Worm (Caenorhabditis elegans): ENCODE results near the gene ilys-5.

Gene ilys-5

ce11 chrX:6517025-6517770, 19.4 kb downstream of the ilys-5 start:
- TF ChIP-seq hnd-1 (tag; optimal IDR thresholded peaks at IDR 0.05) (no peak), B0310.2 (tag; optimal IDR thresholded peaks at IDR 0.05) (no peak), ceh-13 (GFP tag; optimal IDR thresholded peaks at IDR 0.05) (no peak), ets-7 (tag; optimal IDR thresholded peaks at IDR 0.05) (no peak), tbx-11 (GFP tag; IDR thresholded peaks at IDR 0.05) (no peak), scrt-1 (GFP tag; IDR thresholded peaks at IDR 0.05) (no peak), hmg-4 (GFP tag; optimal IDR thresholded peaks at IDR 0.05) (no peak), hmbx-1 (tag; optimal IDR thresholded peaks at IDR 0.05) (no peak), tbx-37 (GFP tag; conservative IDR thresholded peaks at IDR 0.05) (no peak), ama-1 (optimal IDR thresholded peaks at IDR 0.05) (no peak), tra-4 (tag; optimal IDR thresholded peaks at IDR 0.05) (no peak), sea-1 (GFP tag; conservative IDR thresholded peaks at IDR 0.05) (no peak)

DNA sequence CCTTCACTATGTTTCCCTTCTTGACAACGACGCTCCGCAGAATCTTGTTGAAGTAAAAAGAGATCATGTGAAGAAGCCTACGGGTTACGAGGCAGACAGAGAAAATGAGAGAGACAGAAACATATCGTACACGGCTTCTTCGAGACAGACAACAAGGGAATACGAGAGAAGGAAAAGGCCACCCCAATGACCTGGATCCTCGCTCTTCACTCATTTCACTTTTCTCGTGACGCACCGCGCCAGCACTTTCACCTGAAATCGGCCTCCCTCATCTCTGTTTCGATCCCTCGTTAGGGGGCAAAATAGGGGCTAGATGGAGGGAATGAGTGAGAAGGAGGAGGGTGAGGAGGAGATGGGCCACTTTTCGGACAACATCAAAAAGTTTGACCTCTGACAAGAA, 21.4 kb downstream of the ilys-5 start:
- TF ChIP-seq ceh-13 (GFP tag; optimal IDR thresholded peaks at IDR 0.05): no peak
- TF ChIP-seq flt-1 (GFP tag; IDR thresholded peaks at IDR 0.05): no peak
- no peak for TF ChIP-seq tra-4 (tag; optimal IDR thresholded peaks at IDR 0.05)
- TF ChIP-seq ama-1 (optimal IDR thresholded peaks at IDR 0.05): no peak
- no peak for TF ChIP-seq scrt-1 (GFP tag; IDR thresholded peaks at IDR 0.05)
- TF ChIP-seq hmg-4 (GFP tag; optimal IDR thresholded peaks at IDR 0.05): no peak
- no peak for TF ChIP-seq hnd-1 (tag; optimal IDR thresholded peaks at IDR 0.05)
- TF ChIP-seq ceh-36 (tag; optimal IDR thresholded peaks at IDR 0.05): no peak

- TF ChIP-seq hmbx-1 (tag; optimal IDR thresholded peaks at IDR 0.05): no peak
- TF ChIP-seq F13C5.2 (tag; optimal IDR thresholded peaks at IDR 0.05): no peak
- TF ChIP-seq pes-1 (GFP tag; IDR thresholded peaks at IDR 0.05): no peak
- no peak for TF ChIP-seq sea-1 (GFP tag; conservative IDR thresholded peaks at IDR 0.05)
- no peak for TF ChIP-seq tra-4 (tag; optimal IDR thresholded peaks at IDR 0.05)
- TF ChIP-seq ceh-13 (GFP tag; optimal IDR thresholded peaks at IDR 0.05): no peak
- no peak for TF ChIP-seq ceh-36 (tag; optimal IDR thresholded peaks at IDR 0.05)
Measured at ce11 chrX:6514466-6514865, 22.2 kb downstream of the ilys-5 start.

ce11 chrX:6511985-6512384, 24.7 kb downstream of the ilys-5 start, which contains the start of gene ttr-35:
TSS of gene ttr-35 (plus strand) at chrX:6512285.
- no peak for TF ChIP-seq ceh-36 (tag; optimal IDR thresholded peaks at IDR 0.05)
- no peak for TF ChIP-seq ama-1 (optimal IDR thresholded peaks at IDR 0.05)
- TF ChIP-seq F13C5.2 (tag; optimal IDR thresholded peaks at IDR 0.05): no peak
- no peak for TF ChIP-seq tbx-11 (GFP tag; IDR thresholded peaks at IDR 0.05)
- TF ChIP-seq ets-7 (tag; optimal IDR thresholded peaks at IDR 0.05): no peak
- no peak for TF ChIP-seq tra-4 (tag; optimal IDR thresholded peaks at IDR 0.05)
- no peak for TF ChIP-seq hnd-1 (tag; optimal IDR thresholded peaks at IDR 0.05)
- TF ChIP-seq hmg-4 (GFP tag; optimal IDR thresholded peaks at IDR 0.05): no peak
- no peak for TF ChIP-seq sea-1 (GFP tag; conservative IDR thresholded peaks at IDR 0.05)
- no peak for TF ChIP-seq tbx-37 (GFP tag; conservative IDR thresholded peaks at IDR 0.05)
- TF ChIP-seq scrt-1 (GFP tag; IDR thresholded peaks at IDR 0.05): no peak
- TF ChIP-seq pes-1 (GFP tag; IDR thresholded peaks at IDR 0.05): no peak
- no peak for TF ChIP-seq hmbx-1 (tag; optimal IDR thresholded peaks at IDR 0.05)
- no peak for TF ChIP-seq aly-1 (tag; optimal IDR thresholded peaks at IDR 0.05)
- no peak for TF ChIP-seq flt-1 (GFP tag; IDR thresholded peaks at IDR 0.05)
- TF ChIP-seq ceh-13 (GFP tag; optimal IDR thresholded peaks at IDR 0.05): no peak

DNA sequence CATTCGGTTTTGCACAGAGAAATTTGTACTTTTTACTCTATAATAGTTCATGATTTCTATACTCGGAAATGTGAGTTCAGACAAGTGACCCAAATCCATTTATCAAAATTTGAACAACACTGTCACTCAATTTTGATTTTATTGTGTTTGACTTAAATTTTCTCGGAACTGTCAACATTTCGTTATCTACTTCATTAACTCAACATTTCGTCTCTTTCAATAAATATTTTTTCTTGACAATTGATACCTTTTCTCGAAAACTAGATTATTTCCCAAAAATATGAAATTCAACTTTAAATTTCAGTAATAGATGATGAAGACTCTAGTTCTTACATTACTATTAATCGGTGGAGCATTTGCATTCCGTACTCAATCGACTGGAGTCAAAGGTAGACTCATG, 26.0 kb downstream of the ilys-5 start, which contains the start of gene ttr-36:
Gene ttr-36 (plus strand): TSS at position 301 of the 400 bp plus-strand sequence.
- no peak for TF ChIP-seq ets-7 (tag; optimal IDR thresholded peaks at IDR 0.05)
- TF ChIP-seq pes-1 (GFP tag; IDR thresholded peaks at IDR 0.05): no peak
- TF ChIP-seq tbx-37 (GFP tag; conservative IDR thresholded peaks at IDR 0.05): no peak
- TF ChIP-seq tbx-11 (GFP tag; IDR thresholded peaks at IDR 0.05): no peak
- no peak for TF ChIP-seq ceh-36 (tag; optimal IDR thresholded peaks at IDR 0.05)
- no peak for TF ChIP-seq F13C5.2 (tag; optimal IDR thresholded peaks at IDR 0.05)
- TF ChIP-seq scrt-1 (GFP tag; IDR thresholded peaks at IDR 0.05): no peak
- TF ChIP-seq aly-1 (tag; optimal IDR thresholded peaks at IDR 0.05): no peak
- TF ChIP-seq ceh-13 (GFP tag; optimal IDR thresholded peaks at IDR 0.05): no peak
- TF ChIP-seq hmg-4 (GFP tag; optimal IDR thresholded peaks at IDR 0.05): no peak
- no peak for TF ChIP-seq hmbx-1 (tag; optimal IDR thresholded peaks at IDR 0.05)
- TF ChIP-seq B0310.2 (tag; optimal IDR thresholded peaks at IDR 0.05): no peak
- TF ChIP-seq ama-1 (optimal IDR thresholded peaks at IDR 0.05): no peak
- TF ChIP-seq tra-4 (tag; optimal IDR thresholded peaks at IDR 0.05): no peak
- no peak for TF ChIP-seq flt-1 (GFP tag; IDR thresholded peaks at IDR 0.05)

DNA sequence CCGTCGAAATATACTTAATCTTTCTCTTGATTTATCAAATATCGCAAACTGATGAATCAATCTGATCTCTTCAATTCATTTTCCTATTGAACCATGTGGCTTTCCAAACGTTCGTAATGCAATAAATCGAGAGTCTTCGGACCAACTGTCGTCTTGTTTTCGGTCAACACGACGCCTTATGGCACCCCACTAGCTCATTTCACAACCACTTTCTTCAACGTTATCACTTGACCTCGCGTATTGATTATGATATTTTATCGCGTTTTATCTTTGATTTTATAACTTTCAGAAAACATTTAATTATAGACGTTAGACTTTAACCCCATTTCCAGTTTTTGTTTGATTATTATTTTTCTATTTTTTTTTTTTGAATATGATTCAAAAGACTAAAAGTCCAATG, 26.8 kb downstream of the ilys-5 start:
- TF ChIP-seq tbx-11 (GFP tag; IDR thresholded peaks at IDR 0.05) (no peak), ceh-13 (GFP tag; optimal IDR thresholded peaks at IDR 0.05) (no peak), tra-4 (tag; optimal IDR thresholded peaks at IDR 0.05) (no peak), sea-1 (GFP tag; conservative IDR thresholded peaks at IDR 0.05) (no peak), hmbx-1 (tag; optimal IDR thresholded peaks at IDR 0.05) (no peak), ama-1 (optimal IDR thresholded peaks at IDR 0.05) (no peak)

DNA sequence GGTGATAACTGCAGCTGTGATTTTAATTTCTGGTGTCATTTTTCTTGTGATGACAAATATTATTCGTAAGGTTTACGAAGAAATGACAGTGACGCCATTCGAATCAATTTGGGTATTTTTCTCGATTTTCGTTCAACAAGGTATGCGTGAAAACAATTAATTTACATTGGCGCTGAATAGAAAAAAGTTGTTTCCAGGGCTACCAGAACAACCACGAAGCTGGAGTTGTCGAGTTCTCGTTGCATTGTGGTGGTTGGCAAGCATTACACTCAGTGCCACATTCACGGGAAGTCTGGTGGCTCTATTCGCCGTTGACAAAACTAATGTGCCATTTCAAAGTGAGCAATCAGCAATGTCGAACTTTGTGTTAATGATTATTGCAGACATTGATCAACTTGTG, 28.9 kb downstream of the ilys-5 start:
- no peak for TF ChIP-seq hmbx-1 (tag; optimal IDR thresholded peaks at IDR 0.05)
- no peak for TF ChIP-seq sea-1 (GFP tag; conservative IDR thresholded peaks at IDR 0.05)
- TF ChIP-seq hnd-1 (tag; optimal IDR thresholded peaks at IDR 0.05): no peak
- TF ChIP-seq flt-1 (GFP tag; IDR thresholded peaks at IDR 0.05): no peak
- no peak for TF ChIP-seq ama-1 (optimal IDR thresholded peaks at IDR 0.05)
- TF ChIP-seq B0310.2 (tag; optimal IDR thresholded peaks at IDR 0.05): no peak
- TF ChIP-seq tbx-11 (GFP tag; IDR thresholded peaks at IDR 0.05): no peak
- no peak for TF ChIP-seq ceh-36 (tag; optimal IDR thresholded peaks at IDR 0.05)

- no peak for TF ChIP-seq tbx-11 (GFP tag; IDR thresholded peaks at IDR 0.05)
- TF ChIP-seq ceh-36 (tag; optimal IDR thresholded peaks at IDR 0.05): no peak
- no peak for TF ChIP-seq tra-4 (tag; optimal IDR thresholded peaks at IDR 0.05)
- no peak for TF ChIP-seq pes-1 (GFP tag; IDR thresholded peaks at IDR 0.05)
- TF ChIP-seq ets-7 (tag; optimal IDR thresholded peaks at IDR 0.05): no peak
- TF ChIP-seq aly-1 (tag; optimal IDR thresholded peaks at IDR 0.05): no peak
- no peak for TF ChIP-seq hnd-1 (tag; optimal IDR thresholded peaks at IDR 0.05)
- TF ChIP-seq hmg-4 (GFP tag; optimal IDR thresholded peaks at IDR 0.05): no peak
- no peak for TF ChIP-seq tbx-37 (GFP tag; conservative IDR thresholded peaks at IDR 0.05)
- TF ChIP-seq hmbx-1 (tag; optimal IDR thresholded peaks at IDR 0.05): no peak
- TF ChIP-seq scrt-1 (GFP tag; IDR thresholded peaks at IDR 0.05): no peak
- no peak for TF ChIP-seq F13C5.2 (tag; optimal IDR thresholded peaks at IDR 0.05)
- no peak for TF ChIP-seq sea-1 (GFP tag; conservative IDR thresholded peaks at IDR 0.05)
- no peak for TF ChIP-seq ceh-13 (GFP tag; optimal IDR thresholded peaks at IDR 0.05)
- no peak for TF ChIP-seq flt-1 (GFP tag; IDR thresholded peaks at IDR 0.05)
- TF ChIP-seq ama-1 (optimal IDR thresholded peaks at IDR 0.05): no peak
- TF ChIP-seq B0310.2 (tag; optimal IDR thresholded peaks at IDR 0.05): no peak
Measured at ce11 chrX:6505662-6506061, 31.0 kb downstream of the ilys-5 start, which contains the start of gene glr-8. TSS of gene glr-8 (plus strand) at chrX:6505980.

Data from whole organism, early embryonic.